Worm (Caenorhabditis elegans) whole organism, young adult: Measurements from ENCODE around the gene evl-18.

Source experiments
- F22D6.2 ChIP-seq: sonication (generic microtip); optimal IDR thresholded peaks from 2 replicates; lab custom pipeline; 2016; ENCODE audit warnings: mild to moderate bottlenecking, missing genetic modification characterization, missing compliant biosample characterization
- F33H1.4 ChIP-seq: fragments of 200-800 bp; sonication (Bioruptor generic); IDR thresholded peaks from 2 replicates; pipeline ENCODE4 v1.3.6; 2022; ENCODE audit warnings: missing genetic modification reagents, missing genetic modification characterization, missing compliant biosample characterization
- F55B11.4 ChIP-seq: sonication (generic microtip); optimal IDR thresholded peaks from 2 replicates; lab custom pipeline; 2016; ENCODE audit warnings: missing compliant biosample characterization, missing genetic modification characterization, borderline replicate concordance; ENCODE audit not compliant: insufficient read depth
- ceh-100 ChIP-seq: fragments of 200-800 bp; sonication (Bioruptor generic); IDR thresholded peaks from 2 replicates; pipeline ENCODE4 v1.3.6; 2022; ENCODE audit warnings: missing genetic modification reagents, missing genetic modification characterization, missing compliant biosample characterization
- ceh-27 ChIP-seq: fragments of 200-800 bp; sonication (Bioruptor generic); optimal IDR thresholded peaks from 2 replicates; lab custom pipeline; 2018; ENCODE audit warnings: mild to moderate bottlenecking, missing genetic modification characterization, moderate library complexity, missing compliant biosample characterization
- ceh-40 ChIP-seq: fragments of 200-800 bp; sonication (Bioruptor generic); IDR thresholded peaks from 2 replicates; pipeline ENCODE4 v1.3.6; 2022; ENCODE audit warnings: missing genetic modification characterization, missing compliant biosample characterization
- gei-17 ChIP-seq: fragments of 200-800 bp; sonication (Bioruptor generic); optimal IDR thresholded peaks from 2 replicates; lab custom pipeline; 2018; ENCODE audit warnings: mild to moderate bottlenecking, missing genetic modification characterization, missing compliant biosample characterization
- hlh-26 ChIP-seq: fragments of 200-800 bp; sonication (Bioruptor generic); conservative IDR thresholded peaks from 2 replicates; pipeline ENCODE4 v1.3.6; 2022; ENCODE audit warnings: missing genetic modification reagents, missing genetic modification characterization, missing compliant biosample characterization
- hmg-1.2 ChIP-seq: fragments of 200-800 bp; sonication (Bioruptor generic); IDR thresholded peaks from 2 replicates; pipeline ENCODE4 v1.3.6; 2022; ENCODE audit warnings: missing genetic modification reagents, missing genetic modification characterization, missing compliant biosample characterization
- lin-40 ChIP-seq: sonication (generic microtip); optimal IDR thresholded peaks from 2 replicates; lab custom pipeline; 2016; ENCODE audit warnings: missing genetic modification characterization, mild to moderate bottlenecking, missing compliant biosample characterization, missing genotype, missing genetic modification reagents
- mxl-1 ChIP-seq: sonication (generic microtip); optimal IDR thresholded peaks from 2 replicates; lab custom pipeline; 2016; ENCODE audit warnings: missing genetic modification characterization, missing compliant biosample characterization
- nfyb-1 ChIP-seq: fragments of 200-800 bp; sonication (Bioruptor generic); IDR thresholded peaks from 2 replicates; pipeline ENCODE4 v1.3.6; 2022; ENCODE audit warnings: missing genetic modification reagents, missing genetic modification characterization, missing compliant biosample characterization
- nhr-27 ChIP-seq: fragments of 200-800 bp; sonication (Bioruptor generic); optimal IDR thresholded peaks from 2 replicates; lab custom pipeline; 2018; ENCODE audit warnings: mild to moderate bottlenecking, missing genetic modification characterization, moderate library complexity, missing compliant biosample characterization
- tbx-9 ChIP-seq: sonication (generic microtip); optimal IDR thresholded peaks from 2 replicates; lab custom pipeline; 2016; ENCODE audit warnings: borderline replicate concordance, missing genetic modification characterization, inconsistent platforms, missing compliant biosample characterization
- ztf-18 ChIP-seq: sonication (generic microtip); optimal IDR thresholded peaks from 2 replicates; lab custom pipeline; 2016; ENCODE audit warnings: missing genotype, mild to moderate bottlenecking, missing genetic modification characterization, missing compliant biosample characterization

The evl-18 gene

DNA sequence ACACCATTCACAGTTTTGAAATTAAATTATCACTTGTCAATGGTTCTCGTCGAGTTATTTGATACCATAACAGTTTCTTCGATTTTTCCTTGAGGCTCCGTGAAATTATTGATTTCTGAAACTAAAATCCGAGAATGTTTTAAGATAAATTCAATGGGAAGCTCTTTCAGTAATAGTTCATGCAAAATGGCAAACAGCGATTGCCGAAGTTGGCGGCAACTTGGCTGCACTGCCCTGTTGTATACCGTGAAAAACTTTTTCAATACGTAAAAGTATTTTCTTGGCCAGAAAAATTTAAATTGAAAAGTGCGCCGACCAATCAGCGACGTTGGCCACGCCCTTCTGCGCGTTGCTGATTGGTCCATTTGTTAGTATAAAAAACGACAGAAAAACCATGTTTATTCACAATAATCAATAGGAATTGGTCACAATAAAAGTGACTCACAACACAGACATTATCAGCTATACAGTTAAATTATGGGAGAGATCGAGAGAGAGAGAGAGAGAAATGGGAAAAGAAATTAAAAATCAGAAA is 51.9 kb downstream of the evl-18 start:
- TF ChIP-seq nfyb-1 (GFP tag; lab: Robert Waterston, UW) = peak; percentile 84
- TF ChIP-seq ceh-100 = no peak
- no peak for TF ChIP-seq F22D6.2 (tag; lab: Kevin White, UChicago)
- no peak for TF ChIP-seq ztf-18 (tag; lab: Kevin White, UChicago)
- no peak for TF ChIP-seq ceh-27 (GFP tag; lab: Kevin White, UChicago)
- TF ChIP-seq F33H1.4 (GFP tag; lab: Robert Waterston, UW) = no peak
- TF ChIP-seq F55B11.4 = no peak
- TF ChIP-seq gei-17 = no peak

DNA sequence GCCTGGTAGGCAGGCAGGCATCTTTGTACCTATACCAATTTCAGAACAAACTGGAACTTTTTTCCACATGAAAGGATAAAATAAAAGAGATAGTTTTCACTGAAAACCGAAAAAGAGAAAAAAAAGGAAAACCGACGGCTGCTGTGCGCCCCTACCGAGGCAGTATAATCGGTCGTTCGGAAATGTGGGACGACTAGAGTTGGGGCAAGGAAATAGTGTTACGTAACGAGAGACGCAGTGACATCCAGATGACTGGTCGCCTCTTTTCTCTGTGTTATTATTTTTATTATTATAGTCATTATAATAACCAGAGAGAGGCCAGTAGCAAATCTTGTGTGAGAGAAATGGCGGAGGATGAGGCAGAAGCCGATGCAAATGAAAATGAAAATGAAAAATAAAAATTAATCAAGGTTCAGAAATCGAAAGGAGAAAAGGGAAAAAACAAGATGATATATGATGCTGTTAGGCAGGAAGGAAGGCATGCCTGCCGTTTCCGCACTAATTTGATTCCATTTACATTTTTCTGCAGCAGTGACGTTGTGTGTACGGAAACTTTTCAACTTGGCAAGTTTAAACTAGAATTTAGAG is 53.4 kb downstream of the evl-18 start:
- TF ChIP-seq lin-40 (peak; percentile 2), ceh-40 (GFP tag; lab: Robert Waterston, UW) (no peak), hlh-26 (GFP tag; lab: Robert Waterston, UW) (no peak), nhr-27 (tag; lab: Kevin White, UChicago) (no peak), hmg-1.2 (peak; percentile 81), mxl-1 (tag; lab: Kevin White, UChicago) (no peak), tbx-9 (no peak)
